Worm (Caenorhabditis elegans): ENCODE results near the gene K04C1.5.

- TF ChIP-seq ceh-30 (tag; optimal IDR thresholded peaks at IDR 0.05) = no peak
- TF ChIP-seq pqm-1 (tag; optimal IDR thresholded peaks at IDR 0.05) = no peak
Observed at ce11 chrX:14214520-14215023, 33.3 kb upstream of the K04C1.5 start, which contains the start of gene K06G5.1.

Data from whole organism, late embryonic.